Worm (Caenorhabditis elegans): ENCODE results near the gene T03F7.6.

The T03F7.6 gene

DNA sequence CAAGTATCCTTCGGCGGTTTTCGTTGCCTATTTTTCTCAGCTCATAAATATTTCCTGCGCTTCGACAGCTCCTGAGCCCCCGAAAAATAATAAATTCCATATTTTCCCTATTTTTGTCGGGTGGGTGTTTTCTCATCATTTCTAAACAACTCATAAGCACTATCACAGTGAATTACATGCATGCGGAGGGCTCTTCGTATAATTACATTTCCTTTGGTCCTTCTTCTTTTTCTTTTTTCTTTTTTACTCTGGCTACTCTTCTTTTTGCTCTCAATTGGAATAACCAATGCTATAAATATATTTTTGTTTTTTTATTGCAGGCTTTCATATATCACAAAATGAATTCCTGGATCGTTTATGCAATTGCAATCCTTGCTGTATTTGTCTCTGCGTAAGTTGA is 47.4 kb downstream of the T03F7.6 start, which contains the start of gene T02E9.5:
TSS of gene T02E9.5 (plus strand) at position 321 of the 400 bp plus-strand sequence.
- TF ChIP-seq elt-1 (tag; optimal IDR thresholded peaks at IDR 0.05; ENCODE audit: borderline replicate concordance, insufficient read depth): no peak
- TF ChIP-seq ces-1 (GFP tag; optimal IDR thresholded peaks at IDR 0.05): peak; percentile 94

DNA sequence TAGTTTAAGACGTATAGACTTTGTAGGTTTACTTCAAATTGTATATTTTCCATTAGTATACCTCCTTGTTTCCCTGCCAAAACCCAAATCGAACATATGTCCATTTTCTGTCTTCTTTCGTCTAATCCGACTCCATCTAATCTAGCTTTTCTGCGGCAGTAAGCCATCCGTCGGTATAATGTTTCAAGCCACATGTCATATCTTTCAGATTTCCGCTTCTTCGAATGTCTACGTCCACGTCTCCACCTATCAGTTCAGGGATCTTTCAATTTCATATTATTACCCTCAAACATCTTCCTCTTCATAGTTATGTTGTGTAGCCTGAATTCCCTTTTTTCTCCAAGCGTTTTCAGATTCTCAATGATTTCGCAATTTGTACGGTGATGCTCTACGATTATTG is 49.6 kb downstream of the T03F7.6 start:
- peak; percentile 76 for TF ChIP-seq elt-1 (tag; optimal IDR thresholded peaks at IDR 0.05; ENCODE audit: borderline replicate concordance, insufficient read depth)
- no peak for TF ChIP-seq ces-1 (GFP tag; optimal IDR thresholded peaks at IDR 0.05)

DNA sequence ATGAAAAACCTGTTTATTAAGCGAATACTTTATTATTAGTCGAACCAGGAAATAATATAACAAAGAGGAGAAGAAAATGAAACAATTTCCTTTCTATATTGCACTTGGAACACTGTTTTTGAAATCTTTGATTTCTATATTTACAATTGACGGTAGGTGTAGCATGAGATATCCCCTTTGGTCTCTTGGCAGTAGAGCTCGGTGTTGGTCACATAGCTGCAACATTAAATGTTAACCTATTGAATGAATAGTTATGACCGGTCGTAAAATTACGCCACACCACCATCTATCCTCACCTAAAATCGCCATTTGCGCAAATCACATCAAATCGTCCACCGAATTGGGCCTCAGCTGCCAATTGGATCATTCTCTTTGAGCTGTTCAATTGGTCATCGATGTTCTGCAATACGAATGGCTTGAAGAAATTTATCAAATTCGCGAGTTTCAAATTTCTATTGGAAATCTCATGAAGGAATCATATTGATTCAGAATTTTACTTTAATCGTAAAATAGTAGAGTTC is 50.4 kb downstream of the T03F7.6 start:
- peak; percentile 13 for TF ChIP-seq sptf-1 (tag; optimal IDR thresholded peaks at IDR 0.05)
- peak; percentile 3 for TF ChIP-seq cnd-1 (tag; optimal IDR thresholded peaks at IDR 0.05)
- no peak for TF ChIP-seq unc-120 (tag; optimal IDR thresholded peaks at IDR 0.05; ENCODE audit: poor library complexity, severe bottlenecking)
- TF ChIP-seq ces-1 (GFP tag; optimal IDR thresholded peaks at IDR 0.05): peak; percentile 22
- no peak for TF ChIP-seq nhr-12 (tag; optimal IDR thresholded peaks at IDR 0.05)
- peak; percentile 10 for TF ChIP-seq nhr-2 (tag; optimal IDR thresholded peaks at IDR 0.05)
